Worm (Caenorhabditis elegans) whole organism, young adult: ENCODE data around the gene tre-5.
A peak's percentile ranks its signal among the peaks of the same experiment; 100 is the strongest.

Source experiments
- B0019.2 ChIP-seq: fragments of 200-800 bp; sonication (Bioruptor generic); conservative IDR thresholded peaks from 2 replicates; pipeline ENCODE4 v1.3.6; 2022; ENCODE audit warnings: missing genetic modification reagents, missing genetic modification characterization, missing compliant biosample characterization
- B0035.1 ChIP-seq: sonication (generic microtip); optimal IDR thresholded peaks from 2 replicates; lab custom pipeline; 2016; ENCODE audit warnings: missing genetic modification characterization, mild to moderate bottlenecking, missing compliant biosample characterization, missing genotype, missing genetic modification reagents
- B0336.3 ChIP-seq: fragments of 200-800 bp; sonication (Bioruptor generic); IDR thresholded peaks from 2 replicates; pipeline ENCODE4 v1.3.6; 2022; ENCODE audit warnings: missing genetic modification characterization, missing compliant biosample characterization
- C17E4.6 ChIP-seq: fragments of 200-800 bp; sonication (Bioruptor generic); IDR thresholded peaks from 2 replicates; pipeline ENCODE4 v1.3.6; 2022; ENCODE audit warnings: missing genetic modification reagents, missing genetic modification characterization, missing compliant biosample characterization
- F10E7.11 ChIP-seq: sonication (generic microtip); optimal IDR thresholded peaks from 2 replicates; lab custom pipeline; 2017; ENCODE audit warnings: mild to moderate bottlenecking, missing genetic modification characterization, moderate library complexity, missing compliant biosample characterization
- F22D6.2 ChIP-seq: sonication (generic microtip); optimal IDR thresholded peaks from 2 replicates; lab custom pipeline; 2016; ENCODE audit warnings: mild to moderate bottlenecking, missing genetic modification characterization, missing compliant biosample characterization
- F37B4.10 ChIP-seq: fragments of 200-800 bp; sonication (Bioruptor generic); IDR thresholded peaks from 2 replicates; pipeline ENCODE4 v1.3.6; 2022; ENCODE audit warnings: missing genetic modification characterization, missing compliant biosample characterization
- F39B2.1 ChIP-seq: fragments of 200-800 bp; sonication (Bioruptor generic); IDR thresholded peaks from 2 replicates; pipeline ENCODE4 v1.3.6; 2022; ENCODE audit warnings: missing genetic modification reagents, missing genetic modification characterization, missing compliant biosample characterization
- F57A8.1 ChIP-seq: fragments of 200-800 bp; sonication (Bioruptor generic); optimal IDR thresholded peaks from 2 replicates; lab custom pipeline; 2018; ENCODE audit warnings: mild to moderate bottlenecking, missing genetic modification characterization, moderate library complexity, missing compliant biosample characterization
- T07F8.4 ChIP-seq: sonication (generic microtip); optimal IDR thresholded peaks from 2 replicates; lab custom pipeline; 2016; ENCODE audit warnings: mild to moderate bottlenecking, missing genetic modification characterization, moderate library complexity, missing compliant biosample characterization
- Y53F4B.3 ChIP-seq: fragments of 200-800 bp; sonication (Bioruptor generic); IDR thresholded peaks from 2 replicates; pipeline ENCODE4 v1.3.6; 2022; ENCODE audit warnings: missing genetic modification reagents, missing genetic modification characterization, missing compliant biosample characterization
- Y53G8AR.9 ChIP-seq: fragments of 200-800 bp; sonication (Bioruptor generic); conservative IDR thresholded peaks from 2 replicates; pipeline ENCODE4 v1.3.6; 2022; ENCODE audit warnings: missing genetic modification reagents, missing genetic modification characterization, missing compliant biosample characterization
- Y95B8A.8 ChIP-seq: fragments of 200-800 bp; sonication (Bioruptor generic); IDR thresholded peaks from 2 replicates; pipeline ENCODE4 v1.3.6; 2022; ENCODE audit warnings: missing genetic modification reagents, missing genetic modification characterization, missing compliant biosample characterization
- akir-1 ChIP-seq: fragments of 200-800 bp; sonication (Bioruptor generic); optimal IDR thresholded peaks from 2 replicates; lab custom pipeline; 2018; ENCODE audit warnings: mild to moderate bottlenecking, missing genetic modification characterization, moderate library complexity, missing compliant biosample characterization
- ama-1 ChIP-seq, 3 experiments: fragments of 150-350 bp in 1 of 3; sonication (generic microtip) in 2 of 3; optimal IDR thresholded peaks; 2 replicates each; lab custom pipeline; 2014 to 2018; ENCODE audit warnings: missing biosample characterization in 2 of 3, missing genetic modification characterization in 2 of 3, missing genetic modification reagents in 2 of 3
- aptf-3 ChIP-seq: fragments of 200-800 bp; sonication (Bioruptor generic); IDR thresholded peaks from 2 replicates; pipeline ENCODE4 v1.3.6; 2022; ENCODE audit warnings: missing genetic modification characterization, missing compliant biosample characterization
- athp-1 ChIP-seq: sonication (generic microtip); optimal IDR thresholded peaks from 2 replicates; lab custom pipeline; 2017; ENCODE audit warnings: mild to moderate bottlenecking, missing genetic modification characterization, missing compliant biosample characterization
- attf-3 ChIP-seq: fragments of 200-800 bp; sonication (Bioruptor generic); conservative IDR thresholded peaks from 2 replicates; pipeline ENCODE4 v1.3.6; 2022; ENCODE audit warnings: missing genetic modification reagents, missing genetic modification characterization, missing compliant biosample characterization
- attf-5 ChIP-seq: fragments of 200-800 bp; sonication (Bioruptor generic); optimal IDR thresholded peaks from 2 replicates; lab custom pipeline; 2018; ENCODE audit warnings: mild to moderate bottlenecking, missing genetic modification characterization, missing compliant biosample characterization
- attf-6 ChIP-seq: fragments of 200-800 bp; sonication (Bioruptor generic); IDR thresholded peaks from 2 replicates; pipeline ENCODE4 v1.3.6; 2022; ENCODE audit warnings: missing genetic modification reagents, missing genetic modification characterization, missing compliant biosample characterization
- bed-1 ChIP-seq: fragments of 200-800 bp; sonication (Bioruptor generic); IDR thresholded peaks from 2 replicates; pipeline ENCODE4 v1.3.6; 2022; ENCODE audit warnings: missing genetic modification reagents, missing genetic modification characterization, missing compliant biosample characterization
- cebp-1 ChIP-seq, 2 experiments: fragments of 200-800 bp in 1 of 2; sonication (Bioruptor generic) in 1 of 2; sonication (generic microtip) in 1 of 2; IDR thresholded peaks in 1 of 2; optimal IDR thresholded peaks in 1 of 2; 2 replicates each; pipeline versions ENCODE4 v1.3.6 to Lab custom; 2017 to 2022; ENCODE audit warnings: missing compliant biosample characterization in 2 of 2, missing genetic modification characterization in 2 of 2, mild to moderate bottlenecking in 1 of 2, missing genetic modification reagents in 1 of 2, moderate library complexity in 1 of 2
- ceh-100 ChIP-seq: fragments of 200-800 bp; sonication (Bioruptor generic); IDR thresholded peaks from 2 replicates; pipeline ENCODE4 v1.3.6; 2022; ENCODE audit warnings: missing genetic modification reagents, missing genetic modification characterization, missing compliant biosample characterization
- ceh-27 ChIP-seq: fragments of 200-800 bp; sonication (Bioruptor generic); optimal IDR thresholded peaks from 2 replicates; lab custom pipeline; 2018; ENCODE audit warnings: mild to moderate bottlenecking, missing genetic modification characterization, moderate library complexity, missing compliant biosample characterization
- ceh-58 ChIP-seq: fragments of 200-800 bp; sonication (Bioruptor generic); IDR thresholded peaks from 2 replicates; pipeline ENCODE4 v1.3.6; 2022; ENCODE audit warnings: missing genetic modification characterization, missing compliant biosample characterization
- chd-7 ChIP-seq: sonication (generic microtip); optimal IDR thresholded peaks from 2 replicates; lab custom pipeline; 2016; ENCODE audit warnings: mild to moderate bottlenecking, missing genetic modification characterization, moderate library complexity, missing compliant biosample characterization
- die-1 ChIP-seq: sonication (generic microtip); optimal IDR thresholded peaks from 2 replicates; lab custom pipeline; 2016; ENCODE audit warnings: missing genotype, mild to moderate bottlenecking, missing genetic modification characterization, missing compliant biosample characterization
- dpl-1 ChIP-seq: fragments of 150-350 bp; optimal IDR thresholded peaks from 2 replicates; lab custom pipeline; 2014; ENCODE audit warnings: missing biosample characterization, missing genetic modification reagents, missing genetic modification characterization
- egl-18 ChIP-seq: fragments of 200-800 bp; sonication (Bioruptor generic); IDR thresholded peaks from 2 replicates; pipeline ENCODE4 v1.3.6; 2022; ENCODE audit warnings: missing genetic modification reagents, missing genetic modification characterization, missing compliant biosample characterization
- ets-4 ChIP-seq: fragments of 200-800 bp; sonication (Bioruptor generic); optimal IDR thresholded peaks from 2 replicates; lab custom pipeline; 2018; ENCODE audit warnings: mild to moderate bottlenecking, missing genetic modification characterization, missing compliant biosample characterization
- hmg-1.2 ChIP-seq: fragments of 200-800 bp; sonication (Bioruptor generic); IDR thresholded peaks from 2 replicates; pipeline ENCODE4 v1.3.6; 2022; ENCODE audit warnings: missing genetic modification reagents, missing genetic modification characterization, missing compliant biosample characterization
- hrde-1 ChIP-seq: sonication (generic microtip); optimal IDR thresholded peaks from 2 replicates; lab custom pipeline; 2016; ENCODE audit warnings: missing genetic modification characterization, mild to moderate bottlenecking, missing compliant biosample characterization, moderate library complexity, missing genotype, missing genetic modification reagents, borderline replicate concordance
- hsf-1 ChIP-seq: fragments of 200-800 bp; sonication (Bioruptor generic); IDR thresholded peaks from 2 replicates; pipeline ENCODE4 v1.3.6; 2022; ENCODE audit warnings: missing genetic modification reagents, missing genetic modification characterization, missing compliant biosample characterization
- lin-35 ChIP-seq, 3 experiments: fragments of 150-350 bp in 2 of 3; sonication (generic microtip) in 1 of 3; optimal IDR thresholded peaks; 2 replicates each; lab custom pipeline; 2014 to 2018; ENCODE audit warnings: missing biosample characterization in 3 of 3, missing genetic modification characterization in 3 of 3, missing genetic modification reagents in 3 of 3
- lin-40 ChIP-seq: sonication (generic microtip); optimal IDR thresholded peaks from 2 replicates; lab custom pipeline; 2016; ENCODE audit warnings: missing genetic modification characterization, mild to moderate bottlenecking, missing compliant biosample characterization, missing genotype, missing genetic modification reagents
- lsy-27 ChIP-seq: sonication (generic microtip); optimal IDR thresholded peaks from 2 replicates; lab custom pipeline; 2017; ENCODE audit warnings: missing genetic modification characterization, mild to moderate bottlenecking, missing compliant biosample characterization, antibody characterized with exemption, missing genotype, borderline replicate concordance; ENCODE audit not compliant: insufficient read depth
- mel-28 ChIP-seq: sonication (generic microtip); optimal IDR thresholded peaks from 2 replicates; lab custom pipeline; 2016; ENCODE audit warnings: borderline replicate concordance, mild to moderate bottlenecking, missing genetic modification characterization, missing compliant biosample characterization
- nhr-179 ChIP-seq: sonication (generic microtip); optimal IDR thresholded peaks from 2 replicates; lab custom pipeline; 2016; ENCODE audit warnings: mild to moderate bottlenecking, missing genetic modification characterization, missing compliant biosample characterization
- nhr-80 ChIP-seq: sonication (generic microtip); optimal IDR thresholded peaks from 2 replicates; lab custom pipeline; 2016; ENCODE audit warnings: missing genetic modification characterization, missing compliant biosample characterization
- pbrm-1 ChIP-seq: fragments of 200-800 bp; sonication (Bioruptor generic); IDR thresholded peaks from 2 replicates; pipeline ENCODE4 v1.3.6; 2022; ENCODE audit warnings: missing genetic modification reagents, missing genetic modification characterization, missing compliant biosample characterization
- rpc-1 ChIP-seq, 2 experiments: fragments of 150-350 bp in 1 of 2; sonication (generic microtip) in 1 of 2; optimal IDR thresholded peaks; 2 replicates each; lab custom pipeline; 2014 to 2018; ENCODE audit warnings: missing biosample characterization in 1 of 2, missing genetic modification characterization in 1 of 2, missing genetic modification reagents in 1 of 2, missing genotype in 1 of 2
- tbp1 ChIP-seq: fragments of 200-800 bp; sonication (Bioruptor generic); optimal IDR thresholded peaks from 2 replicates; lab custom pipeline; 2018; ENCODE audit warnings: mild to moderate bottlenecking, missing genetic modification characterization, missing compliant biosample characterization
- tlf-1 ChIP-seq: fragments of 200-800 bp; sonication (Bioruptor generic); optimal IDR thresholded peaks from 2 replicates; lab custom pipeline; 2018; ENCODE audit warnings: mild to moderate bottlenecking, missing genetic modification characterization, missing compliant biosample characterization
- xnd-1 ChIP-seq: sonication (generic microtip); optimal IDR thresholded peaks from 2 replicates; lab custom pipeline; 2016; ENCODE audit warnings: missing genotype, missing genetic modification reagents, missing genetic modification characterization, missing compliant biosample characterization
- ztf-18 ChIP-seq: sonication (generic microtip); optimal IDR thresholded peaks from 2 replicates; lab custom pipeline; 2016; ENCODE audit warnings: missing genotype, mild to moderate bottlenecking, missing genetic modification characterization, missing compliant biosample characterization
- ztf-25 ChIP-seq: fragments of 200-800 bp; sonication (Bioruptor generic); IDR thresholded peaks from 2 replicates; pipeline ENCODE4 v1.3.6; 2022; ENCODE audit warnings: missing genetic modification reagents, missing genetic modification characterization, missing compliant biosample characterization
- ztf-28 ChIP-seq: fragments of 200-800 bp; sonication (Bioruptor generic); IDR thresholded peaks from 2 replicates; pipeline ENCODE4 v1.3.6; 2022; ENCODE audit warnings: missing genetic modification reagents, missing genetic modification characterization, missing compliant biosample characterization

The tre-5 gene

DNA sequence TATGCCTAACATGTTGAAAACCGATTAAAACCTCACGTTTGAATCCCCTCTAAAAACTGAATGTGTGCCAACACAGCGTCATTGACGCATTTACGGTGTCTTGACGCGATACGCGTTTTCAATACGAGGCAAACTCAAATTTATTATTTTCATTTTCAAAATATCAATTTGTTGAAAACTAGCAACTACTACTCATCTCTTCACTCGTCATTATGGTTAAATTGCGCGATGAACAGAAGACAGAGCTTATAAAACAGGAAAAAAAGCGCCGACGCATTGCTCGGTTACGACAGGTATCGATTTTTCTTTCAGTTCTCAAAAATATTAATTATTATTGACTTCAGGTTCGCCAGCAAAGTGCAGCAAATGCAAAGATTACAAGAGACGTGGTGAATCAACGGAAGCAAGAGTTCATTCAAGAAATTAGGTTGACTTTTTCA lies 30.5 kb downstream of the tre-5 start, which contains the start of gene enee-1 (continued):
- TF ChIP-seq chd-7 (tag; lab: Kevin White, UChicago) (no peak), lin-35 (GFP tag; optimal IDR thresholded peaks at IDR 0.05; lab: Kevin White, UChicago) (peak; percentile 1 to 83 (median 58)), Y95B8A.8 (GFP tag; lab: Robert Waterston, UW) (no peak), ama-1 (optimal IDR thresholded peaks at IDR 0.05; lab: Kevin White, UChicago) (peak; percentile 30), ama-1 (GFP tag; optimal IDR thresholded peaks at IDR 0.05; lab: Kevin White, UChicago) (no peak), mel-28 (tag; lab: Kevin White, UChicago) (no peak), attf-3 (peak; percentile 43; the same call in 1 of the 2 replicates), tlf-1 (GFP tag; lab: Kevin White, UChicago) (peak; percentile 36), Y53F4B.3 (GFP tag; lab: Robert Waterston, UW) (no peak), ets-4 (GFP tag; lab: Kevin White, UChicago) (no peak), hmg-1.2 (no peak; the same call in 1 of the 2 replicates), ceh-58 (GFP tag; lab: Robert Waterston, UW) (no peak), T07F8.4 (no peak), die-1 (no peak), nhr-179 (tag; lab: Kevin White, UChicago) (no peak), athp-1 (tag; lab: Kevin White, UChicago) (no peak), Y53G8AR.9 (GFP tag; lab: Robert Waterston, UW) (peak; percentile 61; the same call in 1 of the 2 replicates), B0336.3 (GFP tag; lab: Robert Waterston, UW) (0 out of 2 replicates have a peak, but pooled peaks have one; percentile 37), F39B2.1 (GFP tag; lab: Robert Waterston, UW) (no peak), ztf-28 (GFP tag; lab: Robert Waterston, UW) (no peak), dpl-1 (GFP tag; lab: Kevin White, UChicago) (peak; percentile 74), F37B4.10 (no peak), lsy-27 (no peak), bed-1 (GFP tag; lab: Robert Waterston, UW) (no peak), egl-18 (GFP tag; lab: Robert Waterston, UW) (no peak), aptf-3 (GFP tag; lab: Robert Waterston, UW) (no peak), nhr-80 (no peak), C17E4.6 (GFP tag; lab: Robert Waterston, UW) (no peak), attf-5 (GFP tag; lab: Kevin White, UChicago) (no peak), ceh-27 (GFP tag; lab: Kevin White, UChicago) (no peak), hrde-1 (no peak), F57A8.1 (no peak), B0035.1 (no peak), F22D6.2 (no peak), ztf-25 (GFP tag; lab: Robert Waterston, UW) (no peak), ztf-18 (tag; lab: Kevin White, UChicago) (peak; percentile 94), rpc-1 (optimal IDR thresholded peaks at IDR 0.05; lab: Kevin White, UChicago) (no peak), rpc-1 (tag; optimal IDR thresholded peaks at IDR 0.05; lab: Kevin White, UChicago) (no peak), tbp1 (peak; percentile 19), xnd-1 (no peak), akir-1 (no peak), F10E7.11 (tag; lab: Kevin White, UChicago) (no peak), attf-6 (GFP tag; lab: Robert Waterston, UW) (no peak), cebp-1 (GFP tag; IDR thresholded peaks at IDR 0.05; lab: Robert Waterston, UW) (no peak), cebp-1 (tag; optimal IDR thresholded peaks at IDR 0.05; lab: Kevin White, UChicago) (peak; percentile 60), hsf-1 (GFP tag; lab: Robert Waterston, UW) (no peak), pbrm-1 (peak; percentile 54; the same call in 1 of the 2 replicates), ceh-100 (GFP tag; lab: Robert Waterston, UW) (no peak), lin-40 (tag; lab: Kevin White, UChicago) (peak; percentile 82), B0019.2 (no peak)
